Fruit fly (Drosophila melanogaster): ENCODE measurements around the gene skd.
A peak's percentile ranks its signal among the peaks of the same experiment; 100 is the strongest.

skd gene

DNA sequence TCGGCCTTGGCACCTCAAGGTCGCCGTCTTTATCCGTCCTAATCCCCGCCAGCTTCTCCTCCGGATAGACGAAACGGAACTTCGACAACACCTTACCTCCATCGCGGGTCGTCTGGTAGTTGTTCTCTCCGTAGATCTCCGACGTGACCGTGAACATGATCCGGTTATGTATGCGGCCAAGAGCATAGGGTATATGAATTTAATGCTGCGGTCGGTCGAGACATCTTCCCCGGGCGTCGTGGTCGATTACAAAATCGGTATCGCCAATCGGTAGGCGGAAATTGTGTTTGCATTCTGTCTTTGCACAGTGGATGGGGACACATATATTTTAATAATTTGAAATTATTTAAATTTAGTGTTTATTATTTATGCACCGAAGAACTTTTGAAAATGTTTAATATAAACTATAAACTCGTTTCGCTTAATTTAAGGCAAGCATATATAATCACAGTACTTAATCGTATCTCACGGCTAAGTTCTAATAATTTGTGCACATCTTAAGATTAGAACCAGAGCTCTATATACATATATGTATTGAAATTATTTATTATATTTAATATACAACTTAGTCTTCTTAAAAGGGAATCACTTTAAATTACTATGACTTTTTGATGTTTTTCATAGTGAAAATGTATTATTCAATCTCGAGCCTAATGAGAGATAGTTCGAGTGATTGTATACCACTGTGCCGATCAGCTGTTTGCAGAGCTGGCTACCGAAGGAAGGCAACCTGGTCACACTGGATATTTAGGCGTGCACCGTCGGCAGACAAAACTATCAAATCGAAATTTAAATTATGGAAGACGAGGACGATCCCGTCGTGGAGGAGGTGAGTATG is 4.1 kb upstream of the skd start, which contains the start of the genes CG10584 and Polr3E (continued):
- TF ChIP-seq CG8359 (GFP tag; optimal IDR thresholded peaks at IDR 0.05; ENCODE audit: borderline replicate concordance): peak; percentile 83
- TF ChIP-seq Trl (optimal IDR thresholded peaks at IDR 0.05): no peak
- peak; percentile 44 for TF ChIP-seq Trl (GFP tag; optimal IDR thresholded peaks at IDR 0.05)
- peak; percentile 91 for TF ChIP-seq Sox102F (GFP tag; optimal IDR thresholded peaks at IDR 0.05)
- peak; percentile 98 for TF ChIP-seq CG18262 (tag; optimal IDR thresholded peaks at IDR 0.05)
- peak; percentile 96 for TF ChIP-seq CG7839 (tag; optimal IDR thresholded peaks at IDR 0.05)
- TF ChIP-seq zfh1 (GFP tag; IDR thresholded peaks at IDR 0.05): peak; percentile 80
- TF ChIP-seq cad (GFP tag; optimal IDR thresholded peaks at IDR 0.05): no peak
- TF ChIP-seq CG42726 (GFP tag; IDR thresholded peaks at IDR 0.05; ENCODE audit: partially characterized antibody): peak; percentile 36; the same call in 1 of the 2 replicates
- peak; percentile 68; the same call in 1 of the 2 replicates for TF ChIP-seq CG11696 (GFP tag; IDR thresholded peaks at IDR 0.05)
- no peak for TF ChIP-seq hkb (optimal IDR thresholded peaks at IDR 0.05)
- TF ChIP-seq hkb (GFP tag; IDR thresholded peaks at IDR 0.05): peak; percentile 83
- peak; percentile 92 for TF ChIP-seq D19A (tag; optimal IDR thresholded peaks at IDR 0.05)
- peak; percentile 97 for TF ChIP-seq Sox100B (GFP tag; optimal IDR thresholded peaks at IDR 0.05)
- peak; percentile 70 for TF ChIP-seq CG11085 (GFP tag; IDR thresholded peaks at IDR 0.05)
- TF ChIP-seq pzg (GFP tag; optimal IDR thresholded peaks at IDR 0.05): peak; percentile 56
- TF ChIP-seq CG10959 (GFP tag; IDR thresholded peaks at IDR 0.05): peak; percentile 48; the same call in 1 of the 2 replicates
- TF ChIP-seq CG3407 (GFP tag; optimal IDR thresholded peaks at IDR 0.05): peak; percentile 90
- TF ChIP-seq CG9817 (tag; optimal IDR thresholded peaks at IDR 0.05): peak; percentile 93
- TF ChIP-seq tll (GFP tag; optimal IDR thresholded peaks at IDR 0.05): peak in 1 of 2 experiments; percentile 51
- peak; percentile 65 for TF ChIP-seq CG31388 (GFP tag; optimal IDR thresholded peaks at IDR 0.05)
- peak; percentile 81 for TF ChIP-seq CG1529 (GFP tag; optimal IDR thresholded peaks at IDR 0.05)
- TF ChIP-seq CG11695 (GFP tag; IDR thresholded peaks at IDR 0.05): peak; percentile 89
- TF ChIP-seq kay (GFP tag; optimal IDR thresholded peaks at IDR 0.05): peak; percentile 78
- TF ChIP-seq Ets65A (GFP tag): peak; percentile 80
- TF ChIP-seq amos (GFP tag; IDR thresholded peaks at IDR 0.05; ENCODE audit: partially characterized antibody): peak; percentile 36; the same call in 1 of the 2 replicates
- TF ChIP-seq CG6854 (GFP tag; optimal IDR thresholded peaks at IDR 0.05): peak; percentile 91
- peak; percentile 84 for TF ChIP-seq CG10462 (GFP tag; optimal IDR thresholded peaks at IDR 0.05)
- TF ChIP-seq gce (GFP tag; IDR thresholded peaks at IDR 0.05): no peak
- TF ChIP-seq CG18764 (GFP tag; optimal IDR thresholded peaks at IDR 0.05): peak; percentile 84
- peak; percentile 49; the same call in 1 of the 4 replicates for TF ChIP-seq Gug (GFP tag; IDR thresholded peaks at IDR 0.05)
- peak; percentile 51 for TF ChIP-seq NC2β (GFP tag; optimal IDR thresholded peaks at IDR 0.05)
- TF ChIP-seq Doc3 (GFP tag; IDR thresholded peaks at IDR 0.05; ENCODE audit: partially characterized antibody): peak; percentile 28; the same call in 1 of the 3 replicates
- TF ChIP-seq Lhr (GFP tag; optimal IDR thresholded peaks at IDR 0.05): peak; percentile 63
- peak; percentile 97 for TF ChIP-seq CG12659 (GFP tag; optimal IDR thresholded peaks at IDR 0.05)
- TF ChIP-seq CG15601 (tag; optimal IDR thresholded peaks at IDR 0.05): peak; percentile 93
- peak; percentile 68; the same call in 1 of the 3 replicates for TF ChIP-seq CG2889 (GFP tag; IDR thresholded peaks at IDR 0.05)
- TF ChIP-seq Nf-YA (GFP tag; IDR thresholded peaks at IDR 0.05): 0 out of 2 replicates have a peak, but pooled peaks have one; percentile 33
- TF ChIP-seq Rx (GFP tag; IDR thresholded peaks at IDR 0.05): peak; percentile 65; the same call in 1 of the 2 replicates
- peak; percentile 95 for TF ChIP-seq row (GFP tag; IDR thresholded peaks at IDR 0.05)
- peak; percentile 96 for TF ChIP-seq CG33557 (GFP tag; optimal IDR thresholded peaks at IDR 0.05)
- peak; percentile 94 for TF ChIP-seq CG18599 (GFP tag; optimal IDR thresholded peaks at IDR 0.05)
- no peak for TF ChIP-seq Gsc (GFP tag; IDR thresholded peaks at IDR 0.05)
- TF ChIP-seq CG6683 (GFP tag; optimal IDR thresholded peaks at IDR 0.05): peak; percentile 88
- TF ChIP-seq Jarid2 (GFP tag; optimal IDR thresholded peaks at IDR 0.05): peak; percentile 70
- no peak for TF ChIP-seq Opbp (GFP tag; IDR thresholded peaks at IDR 0.05; ENCODE audit: partially characterized antibody)
- no peak for TF ChIP-seq CG3163 (GFP tag; optimal IDR thresholded peaks at IDR 0.05)
- TF ChIP-seq NfI (GFP tag; optimal IDR thresholded peaks at IDR 0.05): peak; percentile 94
